Fruit fly (Drosophila melanogaster) whole organism, pupa: ENCODE data around the gene Sirup.

Experiments
- CG12605 ChIP-seq: fragments of 200-800 bp; sonication (Bioruptor generic); IDR thresholded peaks from 2 replicates; pipeline ENCODE4 v1.3.6; 2022; ENCODE audit warnings: missing biosample characterization, missing genetic modification characterization
- CG13204 ChIP-seq: fragments of 200-800 bp; sonication (Bioruptor generic); optimal IDR thresholded peaks from 2 replicates; lab custom pipeline; 2018; ENCODE audit warnings: missing biosample characterization, mild to moderate bottlenecking, missing genetic modification characterization, moderate library complexity
- CG17806 ChIP-seq: fragments of 200-800 bp; sonication (Bioruptor generic); optimal IDR thresholded peaks from 2 replicates; lab custom pipeline; 2018; ENCODE audit warnings: missing biosample characterization, mild to moderate bottlenecking, missing genetic modification characterization, moderate library complexity
- CG32121 ChIP-seq: fragments of 200-800 bp; sonication (Bioruptor generic); IDR thresholded peaks from 2 replicates; pipeline ENCODE4 v1.3.6; 2022; ENCODE audit warnings: missing biosample characterization, missing genetic modification characterization
- CG34367 ChIP-seq: fragments of 200-800 bp; sonication (Bioruptor generic); optimal IDR thresholded peaks from 2 replicates; lab custom pipeline; 2018; ENCODE audit warnings: missing biosample characterization, mild to moderate bottlenecking, missing genetic modification characterization
- CG8159 ChIP-seq: fragments of 200-800 bp; sonication (Bioruptor generic); optimal IDR thresholded peaks from 3 replicates; lab custom pipeline; 2018; ENCODE audit warnings: missing biosample characterization, mild to moderate bottlenecking, missing genetic modification characterization, moderate library complexity
- D1 ChIP-seq: fragments of 200-800 bp; sonication (Bioruptor generic); optimal IDR thresholded peaks from 2 replicates; lab custom pipeline; 2018; ENCODE audit warnings: missing biosample characterization, mild to moderate bottlenecking, missing genetic modification characterization, moderate library complexity
- EcR ChIP-seq: fragments of 200-800 bp; sonication (Bioruptor generic); optimal IDR thresholded peaks from 3 replicates; lab custom pipeline; 2019; ENCODE audit warnings: missing biosample characterization, missing genetic modification characterization, mild to moderate bottlenecking, moderate library complexity, missing genetic modification reagents
- Pif1B ChIP-seq: fragments of 200-800 bp; sonication (Bioruptor generic); optimal IDR thresholded peaks from 3 replicates; lab custom pipeline; 2016; ENCODE audit warnings: missing biosample characterization, missing genetic modification characterization
- Snoo ChIP-seq: fragments of 200-800 bp; sonication (Bioruptor generic); optimal IDR thresholded peaks from 3 replicates; lab custom pipeline; 2017; ENCODE audit warnings: missing biosample characterization, mild to moderate bottlenecking, missing genetic modification characterization, inconsistent platforms
- rn ChIP-seq: fragments of 200-800 bp; sonication (Bioruptor generic); IDR thresholded peaks from 2 replicates; pipeline ENCODE4 v1.3.6; 2022; ENCODE audit warnings: missing biosample characterization, missing genetic modification characterization

DNA sequence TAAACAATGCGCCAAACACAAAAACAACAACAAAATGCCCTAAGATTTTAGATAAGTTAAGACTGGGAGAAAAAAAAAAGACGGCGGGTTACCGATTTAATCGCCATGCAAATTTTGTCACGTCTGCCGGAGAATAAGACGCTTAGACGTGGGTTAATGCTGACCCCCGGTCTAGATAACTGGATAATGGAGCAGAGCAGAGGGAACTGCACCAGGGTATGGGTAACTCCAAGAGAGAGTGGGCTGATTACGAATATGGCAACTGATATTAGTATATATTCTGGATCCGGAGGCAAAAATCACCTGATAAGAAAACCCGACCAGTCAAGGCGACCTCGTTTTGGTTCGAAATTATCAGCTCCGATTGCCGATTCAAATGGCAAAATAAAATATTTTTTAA is 28.7 kb upstream of the Sirup start:
- no peak for TF ChIP-seq EcR (GFP tag; lab: Kevin White, UChicago)
- TF ChIP-seq CG8159 (tag; lab: Kevin White, UChicago): no peak
- TF ChIP-seq rn (GFP tag; lab: Robert Waterston, UW): no peak
- TF ChIP-seq CG13204 (GFP tag; lab: Kevin White, UChicago): no peak
- TF ChIP-seq CG34367 (tag; lab: Kevin White, UChicago): no peak
- no peak for TF ChIP-seq Pif1B (GFP tag; lab: Kevin White, UChicago)
- no peak for TF ChIP-seq CG17806
- TF ChIP-seq D1 (tag; lab: Kevin White, UChicago): no peak
- no peak for TF ChIP-seq CG12605
- no peak for TF ChIP-seq CG32121
- TF ChIP-seq Snoo (tag; lab: Kevin White, UChicago): no peak
